Worm (Caenorhabditis elegans) whole organism, late embryonic: ENCODE measurements around the gene R07B1.9.

Experiments
- C38D4.7 ChIP-seq: fragments of 200-800 bp; sonication (Bioruptor generic); optimal IDR thresholded peaks from 2 replicates; lab custom pipeline; 2018; ENCODE audit warnings: mild to moderate bottlenecking, missing genetic modification characterization, moderate library complexity, missing compliant biosample characterization
- F13H6.1 ChIP-seq: sonication (generic microtip); optimal IDR thresholded peaks from 2 replicates; lab custom pipeline; 2016; ENCODE audit warnings: missing genetic modification characterization, missing compliant biosample characterization
- K02D7.2 ChIP-seq: sonication (generic microtip); optimal IDR thresholded peaks from 2 replicates; lab custom pipeline; 2017; ENCODE audit warnings: mild to moderate bottlenecking, missing genetic modification characterization, missing compliant biosample characterization
- T23F11.4 ChIP-seq: fragments of 200-800 bp; sonication (Bioruptor generic); optimal IDR thresholded peaks from 2 replicates; lab custom pipeline; 2018; ENCODE audit warnings: mild to moderate bottlenecking, missing genetic modification characterization, missing compliant biosample characterization
- ceh-14 ChIP-seq: sonication (generic microtip); optimal IDR thresholded peaks from 2 replicates; lab custom pipeline; 2016; ENCODE audit warnings: missing genotype, missing genetic modification characterization, missing compliant biosample characterization
- ceh-19 ChIP-seq: fragments of 200-800 bp; sonication (Bioruptor generic); optimal IDR thresholded peaks from 2 replicates; lab custom pipeline; 2018; ENCODE audit warnings: mild to moderate bottlenecking, missing genetic modification characterization, missing compliant biosample characterization
- ceh-2 ChIP-seq: sonication (generic microtip); optimal IDR thresholded peaks from 2 replicates; lab custom pipeline; 2016; ENCODE audit warnings: missing genotype, missing genetic modification characterization, missing compliant biosample characterization
- ceh-24 ChIP-seq: sonication (generic microtip); optimal IDR thresholded peaks from 2 replicates; lab custom pipeline; 2016; ENCODE audit warnings: mild to moderate bottlenecking, missing genetic modification characterization, missing compliant biosample characterization
- ceh-31 ChIP-seq: sonication (generic microtip); optimal IDR thresholded peaks from 2 replicates; lab custom pipeline; 2016; ENCODE audit warnings: missing genetic modification characterization, missing compliant biosample characterization
- ceh-34 ChIP-seq: sonication (generic microtip); optimal IDR thresholded peaks from 2 replicates; lab custom pipeline; 2016; ENCODE audit warnings: mild to moderate bottlenecking, missing genetic modification characterization, missing compliant biosample characterization
- ceh-45 ChIP-seq: fragments of 200-800 bp; sonication (Bioruptor generic); IDR thresholded peaks from 2 replicates; pipeline ENCODE4 v1.3.6; 2022; ENCODE audit warnings: missing genetic modification reagents, missing genetic modification characterization, missing compliant biosample characterization
- ceh-48 ChIP-seq: sonication (generic microtip); optimal IDR thresholded peaks from 2 replicates; lab custom pipeline; 2016; ENCODE audit warnings: missing genetic modification characterization, inconsistent platforms, missing compliant biosample characterization
- ceh-6 ChIP-seq: fragments of 200-800 bp; sonication (Bioruptor generic); optimal IDR thresholded peaks from 2 replicates; lab custom pipeline; 2018; ENCODE audit warnings: mild to moderate bottlenecking, missing genetic modification characterization, missing compliant biosample characterization
- ceh-9 ChIP-seq: sonication (generic microtip); optimal IDR thresholded peaks from 2 replicates; lab custom pipeline; 2016; ENCODE audit warnings: mild to moderate bottlenecking, missing genetic modification characterization, inconsistent platforms, missing compliant biosample characterization
- che-1 ChIP-seq: sonication (generic microtip); optimal IDR thresholded peaks from 2 replicates; lab custom pipeline; 2016; ENCODE audit warnings: mild to moderate bottlenecking, missing genetic modification characterization, missing compliant biosample characterization
- dve-1 ChIP-seq: sonication (generic microtip); optimal IDR thresholded peaks from 2 replicates; lab custom pipeline; 2017; ENCODE audit warnings: antibody characterized with exemption, mild to moderate bottlenecking, missing genetic modification characterization, missing compliant biosample characterization
- elt-2 ChIP-seq: sonication (generic microtip); optimal IDR thresholded peaks from 2 replicates; lab custom pipeline; 2016; ENCODE audit warnings: missing genetic modification reagents, missing genetic modification characterization, missing compliant biosample characterization
- elt-4 ChIP-seq: sonication (generic microtip); optimal IDR thresholded peaks from 2 replicates; lab custom pipeline; 2016; ENCODE audit warnings: missing genetic modification characterization, missing compliant biosample characterization
- ets-4 ChIP-seq: sonication (generic microtip); optimal IDR thresholded peaks from 2 replicates; lab custom pipeline; 2016; ENCODE audit warnings: missing genetic modification characterization, missing compliant biosample characterization
- fkh-6 ChIP-seq: sonication (generic microtip); optimal IDR thresholded peaks from 2 replicates; lab custom pipeline; 2016; ENCODE audit warnings: missing genetic modification characterization, missing compliant biosample characterization
- hlh-13 ChIP-seq: fragments of 200-800 bp; sonication (Bioruptor generic); optimal IDR thresholded peaks from 2 replicates; lab custom pipeline; 2018; ENCODE audit warnings: mild to moderate bottlenecking, missing genetic modification characterization, missing compliant biosample characterization
- hlh-15 ChIP-seq: sonication (generic microtip); optimal IDR thresholded peaks from 2 replicates; lab custom pipeline; 2016; ENCODE audit warnings: missing genetic modification characterization, missing compliant biosample characterization
- hlh-8 ChIP-seq: sonication (generic microtip); optimal IDR thresholded peaks from 2 replicates; lab custom pipeline; 2016; ENCODE audit warnings: missing genotype, missing genetic modification characterization, missing compliant biosample characterization
- madf-2 ChIP-seq: sonication (generic microtip); optimal IDR thresholded peaks from 2 replicates; lab custom pipeline; 2017; ENCODE audit warnings: missing genetic modification characterization, missing compliant biosample characterization
- nfya-1 ChIP-seq: sonication (generic microtip); optimal IDR thresholded peaks from 2 replicates; lab custom pipeline; 2017; ENCODE audit warnings: missing genetic modification characterization, mild to moderate bottlenecking, missing compliant biosample characterization, antibody characterized with exemption, moderate library complexity
- nhr-11 ChIP-seq: fragments of 150-350 bp; optimal IDR thresholded peaks from 2 replicates; lab custom pipeline; 2014; ENCODE audit warnings: missing biosample characterization, missing genetic modification characterization
- nhr-232 ChIP-seq: sonication (generic microtip); optimal IDR thresholded peaks from 2 replicates; lab custom pipeline; 2016; ENCODE audit warnings: missing genetic modification characterization, missing compliant biosample characterization
- npax-4 ChIP-seq: sonication (generic microtip); optimal IDR thresholded peaks from 2 replicates; lab custom pipeline; 2016; ENCODE audit warnings: missing genetic modification characterization, missing compliant biosample characterization
- pag-3 ChIP-seq: sonication (generic microtip); optimal IDR thresholded peaks from 2 replicates; lab custom pipeline; 2016; ENCODE audit warnings: missing compliant biosample characterization, missing genetic modification characterization, borderline replicate concordance
- pat-9 ChIP-seq: fragments of 200-800 bp; sonication (Bioruptor generic); optimal IDR thresholded peaks from 2 replicates; lab custom pipeline; 2018; ENCODE audit warnings: mild to moderate bottlenecking, missing genetic modification characterization, moderate library complexity, missing compliant biosample characterization
- pax-1 ChIP-seq: fragments of 150-350 bp; optimal IDR thresholded peaks from 2 replicates; lab custom pipeline; 2014; ENCODE audit warnings: missing biosample characterization, missing genetic modification characterization
- pha-4 ChIP-seq: fragments of 150-350 bp; optimal IDR thresholded peaks from 2 replicates; lab custom pipeline; 2018; ENCODE audit warnings: missing biosample characterization, missing genetic modification reagents, missing genetic modification characterization
- pqm-1 ChIP-seq: sonication (generic microtip); optimal IDR thresholded peaks from 2 replicates; lab custom pipeline; 2016; ENCODE audit warnings: missing genetic modification characterization, missing compliant biosample characterization
- pros-1 ChIP-seq: fragments of 150-350 bp; optimal IDR thresholded peaks from 2 replicates; lab custom pipeline; 2014; ENCODE audit warnings: missing biosample characterization, missing genetic modification reagents, missing genetic modification characterization
- sdc-2 ChIP-seq: sonication (generic microtip); optimal IDR thresholded peaks from 2 replicates; lab custom pipeline; 2016; ENCODE audit warnings: missing genotype, missing genetic modification characterization, missing compliant biosample characterization
- syd-9 ChIP-seq: sonication (generic microtip); optimal IDR thresholded peaks from 2 replicates; lab custom pipeline; 2016; ENCODE audit warnings: mild to moderate bottlenecking, missing genetic modification characterization, moderate library complexity, missing compliant biosample characterization
- tbx-2 ChIP-seq: sonication (generic microtip); optimal IDR thresholded peaks from 2 replicates; lab custom pipeline; 2016; ENCODE audit warnings: missing genetic modification characterization, missing compliant biosample characterization
- tbx-7 ChIP-seq: sonication (generic microtip); optimal IDR thresholded peaks from 2 replicates; lab custom pipeline; 2016; ENCODE audit warnings: missing genotype, missing genetic modification characterization, missing compliant biosample characterization
- unc-3 ChIP-seq, 2 experiments: fragments of 200-800 bp in 1 of 2; sonication (Bioruptor generic) in 1 of 2; sonication (generic microtip) in 1 of 2; conservative IDR thresholded peaks in 1 of 2; optimal IDR thresholded peaks in 1 of 2; 2 replicates each; pipeline versions ENCODE4 v1.3.6 to Lab custom; 2016 to 2022; ENCODE audit warnings: missing compliant biosample characterization in 2 of 2, missing genetic modification characterization in 2 of 2, missing genetic modification reagents in 1 of 2
- unc-55 ChIP-seq: sonication (generic microtip); optimal IDR thresholded peaks from 2 replicates; lab custom pipeline; 2017; ENCODE audit warnings: missing biosample characterization, missing genetic modification reagents, missing genetic modification characterization
- zip-5 ChIP-seq: sonication (generic microtip); optimal IDR thresholded peaks from 2 replicates; lab custom pipeline; 2016; ENCODE audit warnings: missing genetic modification characterization, missing compliant biosample characterization

The R07B1.9 gene

ce11 chrX:9899426-9900131, 22.4 kb downstream of the R07B1.9 start, which contains the start of gene phf-34 (continued):
- TF ChIP-seq che-1 (tag; lab: Kevin White, UChicago) (no peak), unc-3 (GFP tag; conservative IDR thresholded peaks at IDR 0.05; lab: Robert Waterston, UW) (no peak), unc-3 (tag; optimal IDR thresholded peaks at IDR 0.05; lab: Kevin White, UChicago) (no peak), ceh-34 (tag; lab: Kevin White, UChicago) (peak; percentile 35), ceh-48 (tag; lab: Kevin White, UChicago) (no peak), nhr-11 (tag; lab: Kevin White, UChicago) (no peak), pax-1 (no peak), hlh-13 (GFP tag; lab: Kevin White, UChicago) (no peak), npax-4 (tag; lab: Kevin White, UChicago) (no peak), ceh-31 (tag; lab: Kevin White, UChicago) (peak; percentile 74), tbx-2 (tag; lab: Kevin White, UChicago) (peak; percentile 37), unc-55 (GFP tag; lab: Kevin White, UChicago) (peak; percentile 31), pros-1 (tag; lab: Kevin White, UChicago) (no peak), elt-2 (tag; lab: Kevin White, UChicago) (no peak), ceh-19 (peak; percentile 43), pag-3 (tag; lab: Kevin White, UChicago) (no peak), zip-5 (tag; lab: Kevin White, UChicago) (no peak), ceh-45 (no peak), ceh-9 (tag; lab: Kevin White, UChicago) (no peak), ceh-24 (tag; lab: Kevin White, UChicago) (no peak), nfya-1 (tag; lab: Kevin White, UChicago) (peak; percentile 67), sdc-2 (tag; lab: Kevin White, UChicago) (peak; percentile 58), F13H6.1 (tag; lab: Kevin White, UChicago) (no peak), C38D4.7 (GFP tag; lab: Kevin White, UChicago) (no peak), fkh-6 (tag; lab: Kevin White, UChicago) (no peak), hlh-15 (tag; lab: Kevin White, UChicago) (no peak), dve-1 (tag; lab: Kevin White, UChicago) (peak; percentile 37)

ce11 chrX:9905840-9906239, 28.6 kb downstream of the R07B1.9 start, which contains the start of gene F21G4.5:
Gene F21G4.5 (plus strand): TSS chrX:9906140.
- TF ChIP-seq hlh-15 (tag; lab: Kevin White, UChicago): no peak
- TF ChIP-seq madf-2: no peak
- no peak for TF ChIP-seq syd-9 (tag; lab: Kevin White, UChicago)
- no peak for TF ChIP-seq unc-3 (GFP tag; conservative IDR thresholded peaks at IDR 0.05; lab: Robert Waterston, UW)
- no peak for TF ChIP-seq unc-3 (tag; optimal IDR thresholded peaks at IDR 0.05; lab: Kevin White, UChicago)
- no peak for TF ChIP-seq elt-4
- TF ChIP-seq pat-9: no peak
- TF ChIP-seq pqm-1 (tag; lab: Kevin White, UChicago): no peak
- TF ChIP-seq K02D7.2: no peak
- no peak for TF ChIP-seq T23F11.4 (GFP tag; lab: Kevin White, UChicago)
- TF ChIP-seq pha-4 (tag; lab: Kevin White, UChicago): no peak
- no peak for TF ChIP-seq unc-55 (GFP tag; lab: Kevin White, UChicago)

- TF ChIP-seq fkh-6 (tag; lab: Kevin White, UChicago) (peak; percentile 20), ceh-48 (tag; lab: Kevin White, UChicago) (no peak), ceh-6 (no peak), elt-2 (tag; lab: Kevin White, UChicago) (peak; percentile 11), ceh-2 (tag; lab: Kevin White, UChicago) (peak; percentile 57), hlh-8 (tag; lab: Kevin White, UChicago) (peak; percentile 3), ets-4 (tag; lab: Kevin White, UChicago) (peak; percentile 28), madf-2 (no peak), ceh-31 (tag; lab: Kevin White, UChicago) (peak; percentile 47), nhr-232 (tag; lab: Kevin White, UChicago) (no peak), zip-5 (tag; lab: Kevin White, UChicago) (peak; percentile 23), ceh-14 (no peak), tbx-7 (peak; percentile 24), pqm-1 (tag; lab: Kevin White, UChicago) (no peak), tbx-2 (tag; lab: Kevin White, UChicago) (peak; percentile 66)
Measured at ce11 chrX:9917362-9917761, 40.1 kb downstream of the R07B1.9 start, which contains the start of gene F21G4.6. Gene F21G4.6 (minus strand): TSS chrX:9917448.
